Worm (Caenorhabditis elegans): Measurements from ENCODE around the gene ZC449.4.

ce11 chrX:5028593-5028955 is 5.2 kb downstream of the ZC449.4 start:
- no peak for TF ChIP-seq ama-1 (optimal IDR thresholded peaks at IDR 0.05)
- TF ChIP-seq F13H6.1 (tag; optimal IDR thresholded peaks at IDR 0.05), result no peak
- no peak for TF ChIP-seq ceh-16 (tag; optimal IDR thresholded peaks at IDR 0.05)
